Fruit fly (Drosophila melanogaster) whole organism, larva: ENCODE results near the gene CG18213.
"Not testable (repeated sequence)": the region's sequence is repeated elsewhere in the genome, so short reads cannot be mapped to it uniquely, and the experiment has no call there.

Experiments used
- noc ChIP-seq: fragments of 200-800 bp; sonication (Bioruptor generic); optimal IDR thresholded peaks from 3 replicates; lab custom pipeline; 2019; ENCODE audit warnings: missing biosample characterization, mild to moderate bottlenecking, missing genetic modification characterization, moderate library complexity

The CG18213 gene

DNA sequence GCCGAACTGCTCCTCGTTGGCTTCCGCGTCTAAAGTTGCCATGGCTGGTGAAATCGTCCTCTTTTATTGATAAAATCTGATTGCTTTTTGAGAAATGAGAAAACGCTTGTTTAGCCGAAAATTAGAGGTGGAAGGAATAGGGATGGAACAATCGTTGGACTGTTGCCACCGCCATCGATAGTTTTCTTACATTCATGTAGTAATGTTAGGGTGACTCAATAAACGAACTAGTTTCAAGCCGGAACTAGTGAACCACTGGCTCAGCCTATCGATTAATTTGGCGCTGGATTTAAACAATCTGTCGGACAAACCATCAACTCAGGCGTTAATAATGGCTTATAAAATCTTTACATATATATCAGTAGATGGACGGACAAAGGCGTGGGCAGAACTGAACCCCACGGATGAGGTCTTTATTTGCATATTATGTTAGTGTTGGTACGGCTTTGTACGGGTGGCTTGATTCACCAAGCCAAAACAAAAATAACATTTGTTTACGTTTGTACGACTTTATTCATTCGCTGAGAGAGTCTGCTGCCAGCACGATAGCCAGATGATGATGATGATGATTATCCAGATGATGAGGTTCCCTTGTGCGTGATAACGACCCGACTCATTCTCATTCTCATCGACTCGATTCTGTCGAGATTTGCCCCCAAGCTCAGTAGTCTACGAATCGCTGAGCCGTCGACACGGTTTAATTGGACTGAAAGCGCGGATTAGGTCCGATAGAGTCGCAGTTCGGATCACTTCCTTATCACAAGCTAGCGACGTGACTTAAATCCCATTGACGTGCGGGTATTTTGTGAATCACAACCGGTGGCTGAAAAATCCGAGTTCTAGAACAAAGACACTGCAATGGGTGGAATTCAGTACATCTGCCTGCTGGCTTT is 37.5 kb downstream of the CG18213 start, which contains the start of the genes Sf3a1 and Irc:
Gene Sf3a1 (minus strand): TSS at position 138 of the 893 bp plus-strand sequence.
Gene Irc (plus strand): TSS at position 658 of the 893 bp plus-strand sequence.
- no peak for TF ChIP-seq noc (tag; lab: Kevin White, UChicago)

DNA sequence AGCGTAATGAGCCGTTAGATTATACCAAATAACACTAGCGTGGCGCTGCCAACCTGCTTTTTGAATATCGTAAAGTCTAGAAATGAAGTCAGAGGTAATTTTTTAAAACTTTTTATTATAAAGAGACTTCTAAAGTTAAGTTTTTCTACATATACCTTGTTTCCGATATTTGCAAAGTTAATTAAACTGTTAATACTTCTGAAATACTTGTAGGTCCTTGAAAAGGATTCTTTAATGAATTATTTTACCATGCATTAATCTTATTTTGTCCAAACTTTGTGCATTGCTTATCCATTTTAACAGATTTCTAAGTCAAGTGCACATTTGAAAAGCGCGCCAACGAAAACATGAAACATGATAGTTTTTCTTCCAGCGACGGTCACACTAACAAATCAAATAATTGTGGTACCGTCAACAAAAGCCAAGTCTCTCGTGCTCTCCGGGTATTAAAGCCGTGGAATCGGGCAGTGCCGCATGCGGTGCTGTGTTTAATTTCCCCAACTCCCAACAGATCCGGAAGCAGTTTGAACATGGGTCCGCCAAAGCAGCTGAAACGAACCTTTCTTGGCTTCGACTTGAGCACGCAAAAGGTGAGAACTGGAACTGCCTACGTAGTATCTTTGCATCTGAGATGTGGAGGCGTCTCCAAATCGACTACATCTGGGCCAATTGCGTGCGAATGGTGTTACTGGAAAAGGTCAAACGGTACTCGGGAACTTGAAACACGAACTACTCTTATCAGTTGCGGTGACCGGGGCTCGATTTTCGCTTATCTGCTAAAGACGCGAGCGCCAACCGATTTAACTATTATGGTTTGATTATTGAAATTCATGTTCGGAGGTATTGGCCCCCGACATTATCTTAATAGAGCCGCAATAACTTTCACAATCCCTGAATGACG is 43.7 kb downstream of the CG18213 start, which contains the start of the genes EMC2A and CG3534:
Gene EMC2A (minus strand): TSS at position 13 of the 901 bp plus-strand sequence.
Gene CG3534 (plus strand): TSS at position 388 of the 901 bp plus-strand sequence.
- TF ChIP-seq noc (tag; lab: Kevin White, UChicago): no peak

DNA sequence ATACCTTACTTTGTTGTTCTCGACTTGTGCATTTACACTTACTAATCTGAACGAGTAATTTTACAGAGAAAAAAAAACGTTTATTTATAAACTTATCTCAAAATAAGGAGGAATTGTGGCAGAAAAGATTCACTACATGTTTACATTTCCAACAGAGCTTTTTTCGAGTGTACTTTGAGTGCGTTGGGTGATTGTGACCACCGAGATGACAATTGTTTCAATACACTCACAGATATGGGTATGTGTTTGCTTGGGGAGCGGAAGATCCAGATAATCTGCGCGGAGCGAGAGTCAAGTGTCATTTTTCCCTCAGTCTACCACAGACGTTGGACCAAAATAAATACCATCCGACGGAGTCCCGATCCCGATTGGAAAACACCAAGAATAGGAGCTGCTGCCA is 47.3 kb downstream of the CG18213 start, which contains the start of gene CG31274:
Gene CG31274 (plus strand): TSS at position 301 of the 400 bp plus-strand sequence.
- TF ChIP-seq noc (tag; lab: Kevin White, UChicago): not testable (repeated sequence)

DNA sequence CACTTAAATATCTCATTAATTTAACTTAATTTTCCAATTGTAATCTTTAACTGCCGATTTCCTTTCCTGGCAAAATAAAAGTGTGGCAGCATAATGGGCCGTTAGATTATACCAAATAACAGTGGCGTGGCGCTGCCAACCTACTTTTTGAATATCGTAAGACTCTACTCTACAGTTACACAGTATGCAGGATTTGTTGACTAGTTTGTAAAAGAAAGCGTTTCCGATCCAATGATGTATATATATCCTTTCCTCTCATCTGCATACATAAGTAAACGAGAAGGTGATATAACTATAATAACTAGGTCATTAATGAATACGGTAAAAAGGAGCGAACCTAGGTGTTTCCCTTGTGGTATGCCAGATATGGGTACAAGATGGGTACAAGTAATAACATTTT is 48.2 kb downstream of the CG18213 start, which contains the start of gene EMC2B:
Gene EMC2B (minus strand): TSS at position 98 of the 400 bp plus-strand sequence.
- TF ChIP-seq noc (tag; lab: Kevin White, UChicago): no peak

DNA sequence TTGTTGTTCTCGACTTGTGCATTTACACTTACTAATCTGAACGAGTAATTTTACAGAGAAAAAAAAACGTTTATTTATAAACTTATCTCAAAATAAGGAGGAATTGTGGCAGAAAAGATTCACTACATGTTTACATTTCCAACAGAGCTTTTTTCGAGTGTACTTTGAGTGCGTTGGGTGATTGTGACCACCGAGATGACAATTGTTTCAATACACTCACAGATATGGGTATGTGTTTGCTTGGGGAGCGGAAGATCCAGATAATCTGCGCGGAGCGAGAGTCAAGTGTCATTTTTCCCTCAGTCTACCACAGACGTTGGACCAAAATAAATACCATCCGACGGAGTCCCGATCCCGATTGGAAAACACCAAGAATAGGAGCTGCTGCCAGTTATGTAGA is 51.5 kb downstream of the CG18213 start, which contains the start of gene MESK4:
Gene MESK4 (plus strand): TSS at position 301 of the 400 bp plus-strand sequence.
- TF ChIP-seq noc (tag; lab: Kevin White, UChicago): not testable (repeated sequence)

DNA sequence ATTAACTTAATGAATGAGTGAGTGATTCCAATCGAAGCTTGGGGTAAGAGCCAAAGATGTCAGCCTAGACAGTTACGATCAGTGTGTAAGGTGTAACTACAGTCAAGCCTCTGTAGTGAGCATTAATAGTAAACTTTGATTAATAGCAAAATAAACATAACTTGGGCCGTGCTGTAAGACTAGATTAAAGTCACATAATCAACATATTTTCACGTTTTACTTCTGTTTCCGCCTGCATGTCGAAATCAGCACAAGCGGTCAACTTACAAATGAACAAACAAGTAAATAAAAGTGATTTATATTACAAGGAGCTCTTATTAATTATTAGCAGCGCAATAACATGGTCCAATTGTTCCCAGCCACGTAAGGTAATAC is 52.1 kb downstream of the CG18213 start:
- no peak for TF ChIP-seq noc (tag; lab: Kevin White, UChicago)

DNA sequence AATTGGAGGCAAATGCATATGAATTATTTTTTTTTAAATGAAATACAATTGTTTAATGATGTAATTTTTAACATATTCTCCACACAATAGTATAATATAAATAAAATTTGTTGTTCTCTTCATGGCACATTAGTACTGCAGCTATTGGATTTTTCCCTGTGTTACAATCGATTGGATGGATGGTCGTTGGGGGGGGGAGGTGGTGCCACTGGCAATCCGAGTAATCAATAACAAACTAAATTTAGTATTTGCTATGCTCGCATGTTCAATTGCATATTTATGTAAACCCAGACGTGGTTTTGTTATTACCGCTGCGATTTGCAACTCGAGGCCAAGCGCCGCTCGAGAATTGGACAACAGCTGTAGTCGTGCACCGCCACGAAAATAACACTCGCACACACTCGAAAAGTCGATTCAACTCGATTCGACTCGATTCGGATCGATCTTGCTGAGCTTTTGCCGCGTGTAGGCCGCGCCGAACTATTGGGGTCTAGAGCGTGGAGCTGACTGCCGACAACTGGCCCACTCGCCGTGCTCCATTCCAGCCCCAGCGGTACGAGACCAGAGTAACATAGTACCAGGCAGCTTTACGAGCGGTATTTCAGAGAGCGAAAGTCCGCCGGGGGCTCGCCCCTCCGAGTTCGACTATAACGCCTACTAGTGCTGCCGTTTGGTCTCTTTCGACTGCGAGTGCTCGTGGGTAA is 52.6 kb downstream of the CG18213 start, which contains the start of gene CG18622:
Gene CG18622 (minus strand): TSS at position 513 of the 704 bp plus-strand sequence.
- TF ChIP-seq noc (tag; lab: Kevin White, UChicago): no peak
